Fruit fly (Drosophila melanogaster): ENCODE measurements around the gene CG32213.

CG32213 gene

dm6 chr3L:19499334-19499733 lies 23.7 kb downstream of the CG32213 start (continued):
- TF ChIP-seq CG2120 (GFP tag; optimal IDR thresholded peaks at IDR 0.05) (no peak), Fer1 (GFP tag; optimal IDR thresholded peaks at IDR 0.05) (peak; percentile 2), HLH3B (GFP tag; IDR thresholded peaks at IDR 0.05) (no peak), CG15269 (tag; optimal IDR thresholded peaks at IDR 0.05) (peak; percentile 26), Fer2 (tag; optimal IDR thresholded peaks at IDR 0.05) (no peak), CG7987 (GFP tag; optimal IDR thresholded peaks at IDR 0.05) (no peak), CG14667 (GFP tag; IDR thresholded peaks at IDR 0.05) (no peak), CG12236 (GFP tag; optimal IDR thresholded peaks at IDR 0.05) (no peak), CG10366 (GFP tag; IDR thresholded peaks at IDR 0.05) (no peak), CG1832 (GFP tag; optimal IDR thresholded peaks at IDR 0.05) (no peak), crol (GFP tag; IDR thresholded peaks at IDR 0.05) (no peak), CG3281 (GFP tag; optimal IDR thresholded peaks at IDR 0.05) (peak; percentile 22), ttk (GFP tag; IDR thresholded peaks at IDR 0.05) (no peak), CG14860 (GFP tag; IDR thresholded peaks at IDR 0.05; ENCODE audit: partially characterized antibody) (no peak), pb (GFP tag; optimal IDR thresholded peaks at IDR 0.05) (no peak), CG13894 (tag; optimal IDR thresholded peaks at IDR 0.05) (peak; percentile 11), cato (GFP tag; optimal IDR thresholded peaks at IDR 0.05; ENCODE audit: borderline replicate concordance) (no peak), sima (GFP tag; optimal IDR thresholded peaks at IDR 0.05) (no peak), CG12104 (GFP tag; optimal IDR thresholded peaks at IDR 0.05) (no peak), fd102C (GFP tag; optimal IDR thresholded peaks at IDR 0.05) (no peak), YL-1 (GFP tag; optimal IDR thresholded peaks at IDR 0.05) (no peak), shn (GFP tag; optimal IDR thresholded peaks at IDR 0.05) (no peak), CG13296 (GFP tag; optimal IDR thresholded peaks at IDR 0.05) (peak; percentile 7), Vsx1 (GFP tag; optimal IDR thresholded peaks at IDR 0.05) (no peak), Hr3 (GFP tag; optimal IDR thresholded peaks at IDR 0.05) (no peak), Atf3 (GFP tag; optimal IDR thresholded peaks at IDR 0.05) (no peak), p53 (GFP tag; optimal IDR thresholded peaks at IDR 0.05) (no peak), Abd-B (GFP tag; optimal IDR thresholded peaks at IDR 0.05) (no peak), HLH4C (GFP tag; IDR thresholded peaks at IDR 0.05; ENCODE audit: partially characterized antibody) (no peak), inv (GFP tag; IDR thresholded peaks at IDR 0.05; ENCODE audit: partially characterized antibody) (no peak), CG32532 (GFP tag; IDR thresholded peaks at IDR 0.05) (no peak), CG16815 (GFP tag; optimal IDR thresholded peaks at IDR 0.05) (no peak), sens (GFP tag) (no peak), CG12299 (tag; optimal IDR thresholded peaks at IDR 0.05) (no peak), Atf6 (GFP tag; IDR thresholded peaks at IDR 0.05) (no peak), Lhr (GFP tag; optimal IDR thresholded peaks at IDR 0.05) (no peak), hb (GFP tag; IDR thresholded peaks at IDR 0.05; ENCODE audit: partially characterized antibody) (no peak), D19B (GFP tag; optimal IDR thresholded peaks at IDR 0.05) (no peak), tup (GFP tag; optimal IDR thresholded peaks at IDR 0.05) (no peak)

- no peak for TF ChIP-seq trem (tag; optimal IDR thresholded peaks at IDR 0.05)
- no peak for TF ChIP-seq Lim3 (GFP tag; IDR thresholded peaks at IDR 0.05)
- TF ChIP-seq ttk (GFP tag; IDR thresholded peaks at IDR 0.05), result no peak
- no peak for TF ChIP-seq slou (GFP tag; optimal IDR thresholded peaks at IDR 0.05)
- no peak for TF ChIP-seq prd (optimal IDR thresholded peaks at IDR 0.05)
- TF ChIP-seq prd (GFP tag; IDR thresholded peaks at IDR 0.05), result no peak
- no peak for TF ChIP-seq CG10654 (GFP tag; optimal IDR thresholded peaks at IDR 0.05)
- TF ChIP-seq lab (GFP tag; optimal IDR thresholded peaks at IDR 0.05), result no peak
- no peak for TF ChIP-seq ssp (GFP tag; IDR thresholded peaks at IDR 0.05)
- TF ChIP-seq Doc2 (GFP tag; IDR thresholded peaks at IDR 0.05), result no peak
- no peak for TF ChIP-seq ems (GFP tag; optimal IDR thresholded peaks at IDR 0.05)
- TF ChIP-seq Dbx (GFP tag; IDR thresholded peaks at IDR 0.05), result no peak
- TF ChIP-seq tgo (GFP tag; IDR thresholded peaks at IDR 0.05), result no peak
- no peak for TF ChIP-seq CG31224 (GFP tag; IDR thresholded peaks at IDR 0.05)
- no peak for TF ChIP-seq CkIIα-i1 (GFP tag; IDR thresholded peaks at IDR 0.05)
Measured at dm6 chr3L:19500698-19501097, 25.1 kb downstream of the CG32213 start, which contains the start of gene CG9451. Gene CG9451 (minus strand): TSS chr3L:19500798.

Data from whole organism, embryonic.